Worm (Caenorhabditis elegans) whole organism, L3 larva: ENCODE measurements around the gene F23B2.10.

Source experiments
- R02D3.7 ChIP-seq: fragments of 150-350 bp; optimal IDR thresholded peaks from 2 replicates; lab custom pipeline; 2014; ENCODE audit warnings: missing biosample characterization, missing genetic modification characterization
- ZK546.5 ChIP-seq: sonication (generic microtip); optimal IDR thresholded peaks from 2 replicates; lab custom pipeline; 2017; ENCODE audit warnings: missing biosample characterization, missing genetic modification characterization
- aly-2 ChIP-seq: fragments of 150-350 bp; optimal IDR thresholded peaks from 2 replicates; lab custom pipeline; 2014; ENCODE audit warnings: missing biosample characterization, missing genetic modification characterization
- ama-1 ChIP-seq: fragments of 150-350 bp; optimal IDR thresholded peaks from 2 replicates; lab custom pipeline; 2018
- ceh-28 ChIP-seq: fragments of 150-350 bp; optimal IDR thresholded peaks from 2 replicates; lab custom pipeline; 2014; ENCODE audit warnings: missing biosample characterization, missing genetic modification reagents, missing genetic modification characterization
- ceh-82 ChIP-seq: fragments of 150-350 bp; optimal IDR thresholded peaks from 2 replicates; lab custom pipeline; 2014; ENCODE audit warnings: missing biosample characterization, missing genetic modification characterization
- ceh-9 ChIP-seq: sonication (generic microtip); optimal IDR thresholded peaks from 2 replicates; lab custom pipeline; 2018; ENCODE audit warnings: missing biosample characterization, missing genetic modification characterization
- daf-12 ChIP-seq: fragments of 150-350 bp; optimal IDR thresholded peaks from 2 replicates; lab custom pipeline; 2014; ENCODE audit warnings: missing biosample characterization, missing genetic modification reagents, missing genetic modification characterization
- egl-5 ChIP-seq: fragments of 150-350 bp; optimal IDR thresholded peaks from 2 replicates; lab custom pipeline; 2017; ENCODE audit warnings: missing biosample characterization, missing genetic modification reagents, missing genetic modification characterization, inconsistent platforms
- elt-1 ChIP-seq: fragments of 150-350 bp; optimal IDR thresholded peaks from 2 replicates; lab custom pipeline; 2014; ENCODE audit warnings: missing biosample characterization, missing genetic modification characterization
- elt-2 ChIP-seq: sonication (generic microtip); optimal IDR thresholded peaks from 2 replicates; lab custom pipeline; 2016; ENCODE audit warnings: missing genetic modification reagents, mild to moderate bottlenecking, missing genetic modification characterization, missing compliant biosample characterization
- elt-3 ChIP-seq, 3 experiments: fragments of 150-350 bp in 1 of 3; sonication (generic microtip) in 2 of 3; optimal IDR thresholded peaks; 2 replicates in 2 of 3; 4 replicates in 1 of 3; lab custom pipeline; 2014 to 2017; ENCODE audit warnings: missing biosample characterization in 3 of 3, missing genetic modification characterization in 3 of 3
- fkh-10 ChIP-seq: sonication (generic microtip); optimal IDR thresholded peaks from 2 replicates; lab custom pipeline; 2017; ENCODE audit warnings: missing biosample characterization, missing genetic modification reagents, missing genetic modification characterization
- fos-1 ChIP-seq: fragments of 150-350 bp; optimal IDR thresholded peaks from 2 replicates; lab custom pipeline; 2014; ENCODE audit warnings: missing biosample characterization, missing genetic modification characterization
- hmg-11 ChIP-seq: sonication (generic microtip); optimal IDR thresholded peaks from 2 replicates; lab custom pipeline; 2016; ENCODE audit warnings: missing genetic modification characterization, missing compliant biosample characterization
- jun-1 ChIP-seq: fragments of 150-350 bp; optimal IDR thresholded peaks from 2 replicates; lab custom pipeline; 2014; ENCODE audit warnings: missing biosample characterization, missing genetic modification reagents, missing genetic modification characterization
- lin-15B ChIP-seq: fragments of 150-350 bp; optimal IDR thresholded peaks from 2 replicates; lab custom pipeline; 2014; ENCODE audit warnings: missing biosample characterization, missing genetic modification characterization
- mdl-1 ChIP-seq: fragments of 150-350 bp; optimal IDR thresholded peaks from 2 replicates; lab custom pipeline; 2014; ENCODE audit warnings: missing biosample characterization, missing genetic modification characterization
- nfya-1 ChIP-seq: sonication (generic microtip); optimal IDR thresholded peaks from 2 replicates; lab custom pipeline; 2017; ENCODE audit warnings: missing genetic modification characterization, mild to moderate bottlenecking, missing compliant biosample characterization, antibody characterized with exemption, moderate library complexity; ENCODE audit not compliant: insufficient read depth
- nhr-12 ChIP-seq: fragments of 150-350 bp; optimal IDR thresholded peaks from 2 replicates; lab custom pipeline; 2014; ENCODE audit warnings: missing biosample characterization, missing genetic modification characterization
- nhr-23 ChIP-seq: fragments of 150-350 bp; optimal IDR thresholded peaks from 2 replicates; lab custom pipeline; 2014; ENCODE audit warnings: missing biosample characterization, missing genetic modification reagents, missing genetic modification characterization
- nhr-237 ChIP-seq: fragments of 150-350 bp; optimal IDR thresholded peaks from 2 replicates; lab custom pipeline; 2014; ENCODE audit warnings: missing biosample characterization, missing genetic modification characterization
- nhr-25 ChIP-seq: sonication (generic microtip); optimal IDR thresholded peaks from 2 replicates; lab custom pipeline; 2017; ENCODE audit warnings: missing biosample characterization, missing genetic modification characterization
- nhr-28 ChIP-seq: fragments of 150-350 bp; optimal IDR thresholded peaks from 2 replicates; lab custom pipeline; 2014; ENCODE audit warnings: missing biosample characterization, missing genetic modification characterization
- nhr-43 ChIP-seq: sonication (generic microtip); optimal IDR thresholded peaks from 2 replicates; lab custom pipeline; 2016; ENCODE audit warnings: mild to moderate bottlenecking, missing genetic modification characterization, missing compliant biosample characterization; ENCODE audit not compliant: poor library complexity, severe bottlenecking
- nhr-67 ChIP-seq: fragments of 150-350 bp; optimal IDR thresholded peaks from 2 replicates; lab custom pipeline; 2014; ENCODE audit warnings: missing biosample characterization, missing genetic modification characterization
- nhr-77 ChIP-seq: fragments of 150-350 bp; optimal IDR thresholded peaks from 2 replicates; lab custom pipeline; 2014; ENCODE audit warnings: missing biosample characterization, missing genetic modification characterization
- pha-4 ChIP-seq: fragments of 150-350 bp; optimal IDR thresholded peaks from 2 replicates; lab custom pipeline; 2014; ENCODE audit warnings: missing biosample characterization, missing genetic modification reagents, missing genetic modification characterization
- pqm-1 ChIP-seq: fragments of 150-350 bp; optimal IDR thresholded peaks from 2 replicates; lab custom pipeline; 2017; ENCODE audit warnings: missing biosample characterization, missing genetic modification characterization, inconsistent platforms
- sea-2 ChIP-seq: fragments of 150-350 bp; sonication (generic microtip); optimal IDR thresholded peaks from 4 replicates; lab custom pipeline; 2014; ENCODE audit warnings: missing biosample characterization, missing genetic modification reagents, missing genetic modification characterization
- snpc-4 ChIP-seq: fragments of 150-350 bp; optimal IDR thresholded peaks from 2 replicates; lab custom pipeline; 2014; ENCODE audit warnings: missing biosample characterization, missing genetic modification characterization
- unc-39 ChIP-seq: sonication (generic microtip); optimal IDR thresholded peaks from 4 replicates; lab custom pipeline; 2017; ENCODE audit warnings: missing biosample characterization, missing genetic modification characterization
- unc-62 ChIP-seq: fragments of 150-350 bp; sonication (generic microtip); optimal IDR thresholded peaks from 4 replicates; lab custom pipeline; 2014; ENCODE audit warnings: missing biosample characterization, missing genetic modification reagents, missing genetic modification characterization
- zag-1 ChIP-seq: fragments of 150-350 bp; optimal IDR thresholded peaks from 2 replicates; lab custom pipeline; 2014; ENCODE audit warnings: missing biosample characterization, missing genetic modification characterization
- ztf-11 ChIP-seq: fragments of 150-350 bp; optimal IDR thresholded peaks from 2 replicates; lab custom pipeline; 2014; ENCODE audit warnings: missing biosample characterization, missing genetic modification characterization
- ztf-4 ChIP-seq: fragments of 150-350 bp; optimal IDR thresholded peaks from 2 replicates; lab custom pipeline; 2014; ENCODE audit warnings: missing biosample characterization, missing genetic modification characterization

F23B2.10 gene

DNA sequence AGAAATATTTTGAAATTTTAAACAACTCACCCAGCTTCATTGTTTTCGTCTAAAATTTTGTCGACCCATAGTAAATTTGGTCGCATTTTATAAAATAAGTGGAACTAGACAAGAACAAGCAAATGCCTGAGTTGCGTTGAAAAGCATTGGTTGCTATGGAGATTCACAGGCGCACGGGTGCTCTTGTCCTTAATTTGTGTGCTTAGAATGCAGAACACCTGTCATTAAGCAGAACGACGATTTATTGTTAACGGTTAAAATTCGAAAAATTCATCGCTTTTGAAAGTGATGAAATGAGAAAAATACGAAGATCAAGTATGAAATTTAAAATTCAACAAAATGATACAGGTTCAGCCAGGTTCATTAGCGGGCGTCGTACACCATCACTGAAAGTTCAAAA is 8.1 kb downstream of the F23B2.10 start, which contains the start of gene daf-10:
daf-10 (minus strand) TSS at position 101 of the 400 bp plus-strand sequence.
- TF ChIP-seq ama-1 (lab: Kevin White, UChicago) (no peak), pqm-1 (tag; lab: Kevin White, UChicago) (no peak), nfya-1 (tag; lab: Kevin White, UChicago) (no peak)

DNA sequence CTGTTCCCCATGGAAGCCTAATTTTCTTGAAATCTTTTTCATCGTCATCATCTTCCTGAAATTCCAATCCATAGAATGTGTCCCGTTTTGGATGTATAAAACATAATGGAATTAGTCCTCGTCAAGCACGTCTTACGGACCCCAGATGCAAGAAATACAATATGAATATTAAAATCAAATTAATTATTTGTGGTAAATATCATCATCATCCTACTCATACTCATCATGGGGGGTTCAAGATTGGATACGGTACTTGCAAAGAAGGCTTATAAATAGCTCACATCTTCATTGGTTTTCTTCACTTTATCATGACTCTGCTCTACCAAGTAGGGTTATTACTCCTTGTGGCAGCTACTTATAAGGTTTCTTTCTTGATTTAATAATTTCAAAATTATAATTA is 9.8 kb downstream of the F23B2.10 start, which contains the start of gene flp-1:
flp-1 (plus strand) TSS at position 301 of the 400 bp plus-strand sequence.
- TF ChIP-seq lin-15B (tag; lab: Kevin White, UChicago) (no peak), hmg-11 (tag; lab: Kevin White, UChicago) (no peak), ceh-9 (tag; lab: Kevin White, UChicago) (no peak), mdl-1 (no peak), unc-39 (tag; lab: Kevin White, UChicago) (no peak), nfya-1 (tag; lab: Kevin White, UChicago) (no peak), aly-2 (no peak), elt-2 (tag; lab: Kevin White, UChicago) (no peak), snpc-4 (tag; lab: Kevin White, UChicago) (no peak), ztf-11 (tag; lab: Kevin White, UChicago) (no peak), ceh-28 (no peak), nhr-77 (tag; lab: Kevin White, UChicago) (no peak), jun-1 (tag; lab: Kevin White, UChicago) (no peak), ama-1 (lab: Kevin White, UChicago) (no peak), nhr-43 (tag; lab: Kevin White, UChicago) (no peak), nhr-28 (no peak), elt-1 (tag; lab: Kevin White, UChicago) (no peak)

DNA sequence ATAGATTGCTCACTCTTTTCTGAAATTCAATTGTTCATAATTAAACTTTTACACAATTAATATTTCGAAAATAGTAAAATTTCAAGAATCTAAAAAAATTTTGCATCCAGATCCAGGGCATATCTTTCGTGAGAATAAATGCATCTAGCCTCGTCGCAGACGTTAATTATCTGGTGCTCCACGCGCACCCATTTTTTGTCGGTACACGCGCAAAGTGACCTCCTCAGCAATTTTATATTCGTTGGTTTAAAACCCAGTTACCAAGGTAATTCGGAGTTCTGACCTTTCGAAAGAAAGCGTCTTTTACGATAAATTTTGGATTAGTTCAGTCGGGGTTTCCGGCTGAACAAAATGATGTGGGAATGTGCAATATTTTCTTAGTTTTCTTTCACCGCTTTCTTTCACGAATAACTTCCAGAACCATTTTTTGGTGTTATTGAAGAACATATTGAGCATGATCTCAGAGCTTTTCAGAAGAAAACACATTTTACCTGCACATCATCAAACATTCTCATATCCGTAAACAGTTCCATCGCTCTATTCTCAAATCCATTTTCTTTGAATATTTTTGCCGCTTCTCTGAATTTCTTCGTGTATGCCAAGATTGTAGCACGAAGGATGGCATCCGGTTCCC is 13.9 kb downstream of the F23B2.10 start:
- TF ChIP-seq elt-3 (tag; optimal IDR thresholded peaks at IDR 0.05; lab: Kevin White, UChicago) (no peak), daf-12 (tag; lab: Kevin White, UChicago) (no peak), unc-62 (GFP tag; lab: Kevin White, UChicago) (no peak), fkh-10 (GFP tag; lab: Kevin White, UChicago) (no peak), ZK546.5 (tag; lab: Kevin White, UChicago) (no peak), mdl-1 (no peak), zag-1 (tag; lab: Kevin White, UChicago) (no peak), nhr-67 (no peak), lin-15B (tag; lab: Kevin White, UChicago) (no peak), snpc-4 (tag; lab: Kevin White, UChicago) (no peak), nhr-12 (tag; lab: Kevin White, UChicago) (no peak), nhr-25 (tag; lab: Kevin White, UChicago) (no peak), sea-2 (GFP tag; lab: Kevin White, UChicago) (no peak), aly-2 (no peak), ztf-4 (no peak), fos-1 (no peak)

DNA sequence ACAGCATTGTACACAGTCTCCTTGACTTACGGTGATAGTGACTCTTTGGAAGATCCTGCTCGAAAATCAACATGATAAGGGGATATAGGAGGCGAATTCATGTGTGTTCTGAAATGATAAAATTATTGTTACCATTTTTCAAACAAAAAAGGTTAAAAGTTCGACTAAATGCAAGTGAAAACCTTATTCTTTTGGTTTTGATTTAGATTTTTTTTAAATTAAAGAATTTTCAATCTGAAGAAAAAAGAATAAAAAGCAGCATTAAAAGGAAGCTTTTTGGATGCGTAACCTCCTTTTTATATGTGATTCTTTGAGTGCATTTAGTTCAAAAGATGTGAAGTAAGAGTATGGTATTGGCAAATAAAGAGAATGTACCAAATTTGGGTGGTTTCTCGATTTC is 18.8 kb downstream of the F23B2.10 start, which contains the start of gene delm-1:
delm-1 (minus strand) TSS at position 101 of the 400 bp plus-strand sequence.
- TF ChIP-seq nhr-77 (tag; lab: Kevin White, UChicago) (no peak), elt-2 (tag; lab: Kevin White, UChicago) (no peak), nhr-67 (no peak), nhr-25 (tag; lab: Kevin White, UChicago) (no peak)

DNA sequence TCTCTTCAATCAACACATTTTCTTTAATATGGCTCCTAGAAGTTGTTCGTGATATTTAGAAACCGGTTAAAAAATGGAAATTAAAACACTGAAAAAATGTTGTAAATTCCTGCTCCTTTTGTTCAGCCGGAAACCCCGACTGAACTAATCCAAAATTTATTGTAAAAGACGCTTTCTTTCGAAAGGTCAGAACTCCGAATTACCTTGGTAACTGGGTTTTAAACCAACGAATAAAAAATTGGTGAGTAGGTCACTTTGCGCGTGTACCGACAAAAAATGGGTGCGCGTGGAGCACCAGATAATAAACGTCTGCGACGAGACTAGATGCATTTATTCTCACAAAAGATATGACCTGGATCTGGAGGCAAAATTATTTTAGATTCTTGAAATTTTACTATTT is 23.6 kb downstream of the F23B2.10 start:
- TF ChIP-seq lin-15B (tag; lab: Kevin White, UChicago) (no peak), snpc-4 (tag; lab: Kevin White, UChicago) (peak; percentile 45)

DNA sequence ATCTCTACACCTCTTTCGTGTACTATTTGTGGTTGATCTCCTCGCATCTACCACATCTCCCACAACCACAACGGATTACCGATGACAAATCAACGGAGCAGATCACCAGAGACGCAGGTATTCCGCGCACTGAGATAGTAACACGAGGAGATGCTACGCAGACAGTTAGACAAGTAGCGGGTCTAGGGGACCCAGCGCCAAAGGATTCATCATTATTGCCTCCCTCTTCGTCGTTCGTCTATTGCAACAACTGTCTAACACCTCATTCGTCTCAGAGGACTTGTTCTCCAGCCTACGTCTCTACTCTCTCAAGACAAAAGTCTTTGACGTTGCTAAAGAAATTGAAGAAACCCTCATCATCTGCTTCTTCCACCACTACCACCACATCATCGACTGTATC is 32.6 kb downstream of the F23B2.10 start:
- no peak for TF ChIP-seq R02D3.7 (tag; lab: Kevin White, UChicago)
- peak in 1 of 3 experiments; percentile 29 for TF ChIP-seq elt-3 (tag; optimal IDR thresholded peaks at IDR 0.05; lab: Kevin White, UChicago)
- peak; percentile 63 for TF ChIP-seq nhr-25 (tag; lab: Kevin White, UChicago)
- no peak for TF ChIP-seq nhr-237 (tag; lab: Kevin White, UChicago)
- TF ChIP-seq mdl-1, result peak; percentile 42
- TF ChIP-seq jun-1 (tag; lab: Kevin White, UChicago), result peak; percentile 36
- TF ChIP-seq lin-15B (tag; lab: Kevin White, UChicago), result peak; percentile 31
- no peak for TF ChIP-seq ceh-82 (tag; lab: Kevin White, UChicago)
- TF ChIP-seq egl-5 (tag; lab: Kevin White, UChicago), result peak; percentile 9
- no peak for TF ChIP-seq nhr-77 (tag; lab: Kevin White, UChicago)
- TF ChIP-seq nhr-43 (tag; lab: Kevin White, UChicago), result peak; percentile 81
- TF ChIP-seq nfya-1 (tag; lab: Kevin White, UChicago), result peak; percentile 46
- peak; percentile 4 for TF ChIP-seq pha-4 (tag; lab: Kevin White, UChicago)
- peak; percentile 65 for TF ChIP-seq nhr-23 (tag; lab: Kevin White, UChicago)
- TF ChIP-seq hmg-11 (tag; lab: Kevin White, UChicago), result peak; percentile 31
